Worm (Caenorhabditis elegans) whole organism, early embryonic: ENCODE measurements around the gene K07E1.1.

Source experiments
- F13C5.2 ChIP-seq: sonication (generic microtip); optimal IDR thresholded peaks from 2 replicates; lab custom pipeline; 2017; ENCODE audit warnings: mild to moderate bottlenecking, missing genetic modification characterization, inconsistent platforms, missing compliant biosample characterization
- aly-1 ChIP-seq: sonication (generic microtip); optimal IDR thresholded peaks from 2 replicates; lab custom pipeline; 2016; ENCODE audit warnings: missing genetic modification characterization, missing compliant biosample characterization
- ama-1 ChIP-seq: fragments of 150-350 bp; optimal IDR thresholded peaks from 2 replicates; lab custom pipeline; 2014
- hmbx-1 ChIP-seq: sonication (generic microtip); optimal IDR thresholded peaks from 2 replicates; lab custom pipeline; 2016; ENCODE audit warnings: mild to moderate bottlenecking, missing genetic modification characterization, missing compliant biosample characterization
- pes-1 ChIP-seq: fragments of 200-800 bp; sonication (Bioruptor generic); IDR thresholded peaks from 2 replicates; pipeline ENCODE4 v1.3.6; 2022; ENCODE audit warnings: missing genetic modification reagents, missing genetic modification characterization, missing compliant biosample characterization
- scrt-1 ChIP-seq: fragments of 200-800 bp; sonication (Bioruptor generic); IDR thresholded peaks from 2 replicates; pipeline ENCODE4 v1.3.6; 2022; ENCODE audit warnings: missing genetic modification characterization, missing compliant biosample characterization
- tbx-11 ChIP-seq: fragments of 200-800 bp; sonication (Bioruptor generic); IDR thresholded peaks from 2 replicates; pipeline ENCODE4 v1.3.6; 2022; ENCODE audit warnings: missing genetic modification characterization, missing compliant biosample characterization
- tbx-37 ChIP-seq: fragments of 200-800 bp; sonication (Bioruptor generic); conservative IDR thresholded peaks from 2 replicates; pipeline ENCODE4 v1.3.6; 2022; ENCODE audit warnings: missing genetic modification reagents, missing genetic modification characterization, missing compliant biosample characterization

DNA sequence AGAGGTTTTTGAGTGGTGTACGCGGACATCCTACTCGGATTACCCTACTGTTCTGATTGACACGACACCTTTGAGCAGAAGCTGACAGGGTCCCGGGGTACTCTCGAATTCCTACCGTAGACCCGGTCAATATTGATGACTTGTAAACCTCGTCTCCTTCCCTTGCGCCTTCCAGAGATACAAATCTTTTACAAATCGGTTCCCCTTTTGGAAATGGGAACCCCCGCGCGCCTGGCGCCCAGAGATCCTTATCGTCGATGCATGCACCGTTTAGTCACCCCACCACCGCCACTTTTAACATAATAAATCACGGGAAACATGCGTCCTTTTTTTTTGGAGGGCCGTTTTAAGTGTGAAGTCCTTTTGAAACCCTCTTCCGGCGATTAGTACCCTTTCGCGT, 22.2 kb downstream of the K07E1.1 start:
- no peak for TF ChIP-seq aly-1
- TF ChIP-seq hmbx-1 (tag; lab: Kevin White, UChicago), result no peak
- no peak for TF ChIP-seq ama-1 (lab: Kevin White, UChicago)
- no peak for TF ChIP-seq pes-1 (GFP tag; lab: Robert Waterston, UW)
- TF ChIP-seq tbx-11 (GFP tag; lab: Robert Waterston, UW), result no peak
- TF ChIP-seq tbx-37 (GFP tag; lab: Robert Waterston, UW), result no peak
- TF ChIP-seq F13C5.2 (tag; lab: Kevin White, UChicago), result no peak
- TF ChIP-seq scrt-1 (GFP tag; lab: Robert Waterston, UW), result no peak
